Worm (Caenorhabditis elegans) whole organism, young adult: ENCODE measurements around the gene F01D5.8.

Experiments
- Y56A3A.18 ChIP-seq: fragments of 200-800 bp; sonication (Bioruptor generic); IDR thresholded peaks from 2 replicates; pipeline ENCODE4 v1.3.6; 2022; ENCODE audit warnings: missing genetic modification reagents, missing genetic modification characterization, missing compliant biosample characterization
- akir-1 ChIP-seq: fragments of 200-800 bp; sonication (Bioruptor generic); optimal IDR thresholded peaks from 2 replicates; lab custom pipeline; 2018; ENCODE audit warnings: mild to moderate bottlenecking, missing genetic modification characterization, moderate library complexity, missing compliant biosample characterization
- hmg-1.2 ChIP-seq: fragments of 200-800 bp; sonication (Bioruptor generic); IDR thresholded peaks from 2 replicates; pipeline ENCODE4 v1.3.6; 2022; ENCODE audit warnings: missing genetic modification reagents, missing genetic modification characterization, missing compliant biosample characterization
- lin-54 ChIP-seq: fragments of 200-800 bp; sonication (Bioruptor generic); optimal IDR thresholded peaks from 2 replicates; lab custom pipeline; 2018; ENCODE audit warnings: mild to moderate bottlenecking, missing genetic modification characterization, missing compliant biosample characterization
- lsl-1 ChIP-seq: fragments of 200-800 bp; sonication (Bioruptor generic); optimal IDR thresholded peaks from 2 replicates; lab custom pipeline; 2018; ENCODE audit warnings: mild to moderate bottlenecking, missing genetic modification characterization, moderate library complexity, missing compliant biosample characterization
- nfya-1 ChIP-seq: sonication (generic microtip); optimal IDR thresholded peaks from 2 replicates; lab custom pipeline; 2017; ENCODE audit warnings: antibody characterized with exemption, missing compliant biosample characterization, missing genetic modification characterization, borderline replicate concordance; ENCODE audit not compliant: insufficient read depth
- pha-4 ChIP-seq: fragments of 150-350 bp; sonication (generic microtip); optimal IDR thresholded peaks from 2 replicates; lab custom pipeline; 2014; ENCODE audit warnings: missing biosample characterization, missing genetic modification reagents, missing genetic modification characterization
- unc-62 ChIP-seq: fragments of 150-350 bp; optimal IDR thresholded peaks from 2 replicates; lab custom pipeline; 2014; ENCODE audit warnings: missing biosample characterization, missing genetic modification reagents, missing genetic modification characterization

ce11 chrII:13977701-13978100 is 32.8 kb upstream of the F01D5.8 start:
- TF ChIP-seq pha-4 (no peak), akir-1 (no peak), unc-62 (GFP tag; lab: Kevin White, UChicago) (no peak), Y56A3A.18 (GFP tag; lab: Robert Waterston, UW) (no peak), lin-54 (GFP tag; lab: Kevin White, UChicago) (no peak), nfya-1 (tag; lab: Kevin White, UChicago) (no peak), hmg-1.2 (GFP tag; lab: Robert Waterston, UW) (no peak), lsl-1 (GFP tag; lab: Kevin White, UChicago) (no peak)
